Fruit fly (Drosophila melanogaster): ENCODE results near the gene Uch.

Gene Uch

dm6 chr2L:2172460-2173121, 41.4 kb downstream of the Uch start:
- TF ChIP-seq psq (optimal IDR thresholded peaks at IDR 0.05) (no peak), ttk (optimal IDR thresholded peaks at IDR 0.05) (no peak), Myc (optimal IDR thresholded peaks at IDR 0.05) (no peak), h (optimal IDR thresholded peaks at IDR 0.05) (no peak), Sin3A (optimal IDR thresholded peaks at IDR 0.05) (no peak)

- TF ChIP-seq Sin3A (optimal IDR thresholded peaks at IDR 0.05) (no peak), psq (optimal IDR thresholded peaks at IDR 0.05) (no peak), insv (optimal IDR thresholded peaks at IDR 0.05) (no peak), Myc (optimal IDR thresholded peaks at IDR 0.05) (no peak), h (optimal IDR thresholded peaks at IDR 0.05) (no peak), ttk (optimal IDR thresholded peaks at IDR 0.05) (no peak)
Observed at dm6 chr2L:2171366-2172078, 42.5 kb downstream of the Uch start.

- no peak for TF ChIP-seq psq (optimal IDR thresholded peaks at IDR 0.05)
- TF ChIP-seq insv (optimal IDR thresholded peaks at IDR 0.05) = no peak
- TF ChIP-seq h (optimal IDR thresholded peaks at IDR 0.05) = no peak
- TF ChIP-seq Myc (optimal IDR thresholded peaks at IDR 0.05) = no peak
- TF ChIP-seq Sin3A (optimal IDR thresholded peaks at IDR 0.05) = no peak
- no peak for TF ChIP-seq ttk (optimal IDR thresholded peaks at IDR 0.05)
Observed at dm6 chr2L:2168894-2169456, 45.0 kb downstream of the Uch start.

dm6 chr2L:2168184-2168893, 45.7 kb downstream of the Uch start:
- no peak for TF ChIP-seq Sin3A (optimal IDR thresholded peaks at IDR 0.05)
- TF ChIP-seq Myc (optimal IDR thresholded peaks at IDR 0.05) = no peak
- no peak for TF ChIP-seq insv (optimal IDR thresholded peaks at IDR 0.05)
- TF ChIP-seq h (optimal IDR thresholded peaks at IDR 0.05) = no peak

- no peak for TF ChIP-seq psq (optimal IDR thresholded peaks at IDR 0.05)
- TF ChIP-seq h (optimal IDR thresholded peaks at IDR 0.05) = no peak
- TF ChIP-seq ttk (optimal IDR thresholded peaks at IDR 0.05) = no peak
- no peak for TF ChIP-seq Myc (optimal IDR thresholded peaks at IDR 0.05)
- no peak for TF ChIP-seq insv (optimal IDR thresholded peaks at IDR 0.05)
- no peak for TF ChIP-seq Sin3A (optimal IDR thresholded peaks at IDR 0.05)
Observed at dm6 chr2L:2166958-2167707, 46.9 kb downstream of the Uch start.

dm6 chr2L:2165864-2166263, 48.1 kb downstream of the Uch start:
- TF ChIP-seq ttk (optimal IDR thresholded peaks at IDR 0.05) (no peak), insv (optimal IDR thresholded peaks at IDR 0.05) (no peak), psq (optimal IDR thresholded peaks at IDR 0.05) (no peak), h (optimal IDR thresholded peaks at IDR 0.05) (no peak), Sin3A (optimal IDR thresholded peaks at IDR 0.05) (no peak), Myc (optimal IDR thresholded peaks at IDR 0.05) (no peak)

dm6 chr2L:2165238-2165577, 48.8 kb downstream of the Uch start:
- TF ChIP-seq Sin3A (optimal IDR thresholded peaks at IDR 0.05) (no peak), psq (optimal IDR thresholded peaks at IDR 0.05) (no peak)

- TF ChIP-seq insv (optimal IDR thresholded peaks at IDR 0.05) (no peak), psq (optimal IDR thresholded peaks at IDR 0.05) (no peak), Sin3A (optimal IDR thresholded peaks at IDR 0.05) (no peak), h (optimal IDR thresholded peaks at IDR 0.05) (no peak), Myc (optimal IDR thresholded peaks at IDR 0.05) (no peak), ttk (optimal IDR thresholded peaks at IDR 0.05) (no peak)
Observed at dm6 chr2L:2164520-2165237, 49.3 kb downstream of the Uch start.

- no peak for TF ChIP-seq psq (optimal IDR thresholded peaks at IDR 0.05)
- TF ChIP-seq h (optimal IDR thresholded peaks at IDR 0.05) = no peak
- no peak for TF ChIP-seq ttk (optimal IDR thresholded peaks at IDR 0.05)
- TF ChIP-seq Sin3A (optimal IDR thresholded peaks at IDR 0.05) = no peak
- TF ChIP-seq insv (optimal IDR thresholded peaks at IDR 0.05) = no peak
- no peak for TF ChIP-seq Myc (optimal IDR thresholded peaks at IDR 0.05)
Observed at dm6 chr2L:2163568-2163953, 50.5 kb downstream of the Uch start.
